Fruit fly (Drosophila melanogaster) whole organism: Measurements from ENCODE around the gene sog.

Source experiments
- EcR ChIP-seq, 2 experiments: fragments of >200 bp; optimal IDR thresholded peaks; 2 replicates each; lab custom pipeline; 2017; ENCODE audit warnings: missing biosample characterization in 2 of 2, missing genetic modification characterization in 2 of 2, missing genetic modification reagents in 2 of 2
- pan ChIP-seq: fragments of >200 bp; optimal IDR thresholded peaks from 2 replicates; lab custom pipeline; 2017

DNA sequence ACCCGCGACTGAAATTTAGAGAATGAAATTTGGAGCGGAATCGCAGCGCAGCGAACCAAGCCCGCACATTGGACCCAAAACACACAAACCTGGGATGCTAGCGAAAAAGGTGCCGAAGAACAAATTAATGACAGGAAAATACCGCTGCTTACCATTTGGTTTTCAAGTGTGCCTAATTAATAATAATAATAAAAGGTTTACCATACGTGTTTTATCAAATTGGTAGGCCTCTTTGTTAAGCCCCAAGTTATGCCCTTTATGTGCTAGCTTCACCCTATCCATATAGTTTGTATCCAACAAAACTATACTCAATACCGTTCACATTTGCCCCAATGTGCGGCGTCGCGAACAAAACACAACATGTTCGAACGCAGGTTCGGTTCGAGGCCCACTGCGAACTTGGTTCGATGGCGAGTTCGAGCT lies 79.0 kb downstream of the sog start, which contains the start of gene Ac13E:
- TF ChIP-seq pan (lab: Kevin White, UChicago) (no peak), EcR (GFP tag; optimal IDR thresholded peaks at IDR 0.05; lab: Kevin White, UChicago) (no peak)
